Fruit fly (Drosophila melanogaster) whole organism, embryonic: Measurements from ENCODE around the gene Doc2.
A peak's percentile ranks its signal among the peaks of the same experiment; 100 is the strongest.

Source experiments
- Antp ChIP-seq: fragments of 200-800 bp; sonication (Bioruptor generic); optimal IDR thresholded peaks from 3 replicates; lab custom pipeline; 2016; ENCODE audit warnings: missing biosample characterization, missing genetic modification characterization
- Atf3 ChIP-seq: fragments of 200-800 bp; sonication (Bioruptor generic); optimal IDR thresholded peaks from 3 replicates; lab custom pipeline; 2016; ENCODE audit warnings: missing biosample characterization, missing genetic modification characterization
- Awh ChIP-seq: fragments of 200-800 bp; sonication (Bioruptor generic); IDR thresholded peaks from 2 replicates; pipeline ENCODE4, ENCODE4 v1.3.6; 2022; ENCODE audit warnings: missing biosample characterization, missing genetic modification characterization
- CG10147 ChIP-seq: fragments of 200-800 bp; sonication (Bioruptor generic); optimal IDR thresholded peaks from 2 replicates; lab custom pipeline; 2019; ENCODE audit warnings: missing biosample characterization, mild to moderate bottlenecking, missing genetic modification characterization, moderate library complexity
- CG10543 ChIP-seq: fragments of 200-800 bp; sonication (Bioruptor generic); optimal IDR thresholded peaks from 3 replicates; lab custom pipeline; 2017; ENCODE audit warnings: missing biosample characterization, mild to moderate bottlenecking, missing genetic modification characterization, moderate library complexity
- CG11696 ChIP-seq: fragments of 200-800 bp; sonication (Bioruptor generic); IDR thresholded peaks from 2 replicates; pipeline ENCODE4 v1.3.6; 2022; ENCODE audit warnings: missing biosample characterization, missing genetic modification characterization
- CG11723 ChIP-seq: fragments of 200-800 bp; sonication (Bioruptor generic); optimal IDR thresholded peaks from 2 replicates; lab custom pipeline; 2017; ENCODE audit warnings: missing biosample characterization, mild to moderate bottlenecking, missing genetic modification characterization
- CG12744 ChIP-seq: fragments of 200-800 bp; sonication (Bioruptor generic); optimal IDR thresholded peaks from 2 replicates; lab custom pipeline; 2016; ENCODE audit warnings: missing biosample characterization, missing genetic modification characterization
- CG3163 ChIP-seq: fragments of 200-800 bp; sonication (Bioruptor generic); optimal IDR thresholded peaks from 3 replicates; lab custom pipeline; 2016; ENCODE audit warnings: missing biosample characterization, missing genetic modification characterization
- CG7786 ChIP-seq: fragments of 200-800 bp; sonication (Bioruptor generic); optimal IDR thresholded peaks from 2 replicates; lab custom pipeline; 2016; ENCODE audit warnings: missing biosample characterization, missing genetic modification characterization
- CG9727 ChIP-seq: fragments of 200-800 bp; sonication (Bioruptor generic); optimal IDR thresholded peaks from 3 replicates; lab custom pipeline; 2017; ENCODE audit warnings: missing biosample characterization, mild to moderate bottlenecking, missing genetic modification characterization
- CG9817 ChIP-seq: fragments of 200-800 bp; sonication (Bioruptor generic); optimal IDR thresholded peaks from 2 replicates; lab custom pipeline; 2018; ENCODE audit warnings: missing biosample characterization, mild to moderate bottlenecking, missing genetic modification characterization, moderate library complexity
- Dip3 ChIP-seq: fragments of 200-800 bp; sonication (Bioruptor generic); optimal IDR thresholded peaks from 3 replicates; lab custom pipeline; 2016; ENCODE audit warnings: missing biosample characterization, missing genetic modification characterization
- Dll ChIP-seq: fragments of 200-800 bp; sonication (Bioruptor generic); IDR thresholded peaks from 4 replicates; pipeline ENCODE4 v1.3.6; 2022; ENCODE audit warnings: missing biosample characterization, missing genetic modification characterization; ENCODE audit not compliant: partially characterized antibody
- Gug ChIP-seq: fragments of 200-800 bp; sonication (Bioruptor generic); IDR thresholded peaks from 4 replicates; pipeline ENCODE4 v1.3.6; 2022; ENCODE audit warnings: missing biosample characterization, missing genetic modification characterization
- HHEX ChIP-seq: fragments of 200-800 bp; sonication (Bioruptor generic); optimal IDR thresholded peaks from 3 replicates; lab custom pipeline; 2017; ENCODE audit warnings: missing biosample characterization, mild to moderate bottlenecking, missing genetic modification characterization, missing genetic modification reagents
- HmgD ChIP-seq: fragments of 200-800 bp; sonication (Bioruptor generic); optimal IDR thresholded peaks from 3 replicates; lab custom pipeline; 2016; ENCODE audit warnings: missing biosample characterization, missing genetic modification characterization
- Hmr ChIP-seq: fragments of 200-800 bp; sonication (Bioruptor generic); optimal IDR thresholded peaks from 3 replicates; lab custom pipeline; 2017; ENCODE audit warnings: mild to moderate bottlenecking, missing biosample characterization, missing genetic modification reagents, missing genetic modification characterization
- Mad ChIP-seq: fragments of 200-800 bp; sonication (Bioruptor generic); optimal IDR thresholded peaks from 2 replicates; lab custom pipeline; 2016; ENCODE audit warnings: missing biosample characterization, missing genetic modification characterization
- Mrtf ChIP-seq: fragments of 200-800 bp; sonication (Bioruptor generic); IDR thresholded peaks from 3 replicates; pipeline ENCODE4 v1.3.6; 2022; ENCODE audit warnings: missing biosample characterization, missing genetic modification characterization
- NK7.1 ChIP-seq: fragments of 200-800 bp; sonication (Bioruptor generic); optimal IDR thresholded peaks from 3 replicates; lab custom pipeline; 2016; ENCODE audit warnings: missing biosample characterization, missing genetic modification characterization
- Oli ChIP-seq: fragments of 200-800 bp; sonication (Bioruptor generic); optimal IDR thresholded peaks from 2 replicates; lab custom pipeline; 2018; ENCODE audit warnings: missing biosample characterization, mild to moderate bottlenecking, missing genetic modification characterization, moderate library complexity
- Rx ChIP-seq: fragments of 200-800 bp; sonication (Bioruptor generic); IDR thresholded peaks from 2 replicates; pipeline ENCODE4 v1.3.6; 2022; ENCODE audit warnings: missing biosample characterization, missing genetic modification characterization
- TFAM ChIP-seq: fragments of 200-800 bp; sonication (Bioruptor generic); optimal IDR thresholded peaks from 2 replicates; lab custom pipeline; 2017; ENCODE audit warnings: missing biosample characterization, missing genetic modification characterization, inconsistent platforms
- Usf ChIP-seq: fragments of 200-800 bp; sonication (Bioruptor generic); optimal IDR thresholded peaks from 2 replicates; lab custom pipeline; 2017; ENCODE audit warnings: missing genotype, missing biosample characterization, missing genetic modification characterization
- bcd ChIP-seq: fragments of 200-800 bp; sonication (Bioruptor generic); optimal IDR thresholded peaks from 2 replicates; lab custom pipeline; 2017; ENCODE audit warnings: missing biosample characterization, mild to moderate bottlenecking, missing genetic modification characterization
- cad ChIP-seq: fragments of >200 bp; optimal IDR thresholded peaks from 2 replicates; lab custom pipeline; 2017; ENCODE audit warnings: missing biosample characterization, missing genetic modification characterization
- disco-r ChIP-seq: fragments of 200-800 bp; sonication (Bioruptor generic); optimal IDR thresholded peaks from 2 replicates; lab custom pipeline; 2016; ENCODE audit warnings: missing biosample characterization, missing genetic modification characterization
- emc ChIP-seq: fragments of 200-800 bp; sonication (Bioruptor generic); optimal IDR thresholded peaks from 2 replicates; lab custom pipeline; 2016; ENCODE audit warnings: missing biosample characterization, missing genetic modification characterization
- en ChIP-seq: fragments of 200-800 bp; sonication (Bioruptor generic); optimal IDR thresholded peaks from 2 replicates; lab custom pipeline; 2016; ENCODE audit warnings: missing biosample characterization, missing genetic modification characterization
- fd102C ChIP-seq: fragments of 200-800 bp; sonication (Bioruptor generic); optimal IDR thresholded peaks from 2 replicates; lab custom pipeline; 2018; ENCODE audit warnings: missing biosample characterization, mild to moderate bottlenecking, missing genetic modification characterization, moderate library complexity
- gcm ChIP-seq: fragments of 200-800 bp; sonication (Bioruptor generic); optimal IDR thresholded peaks from 2 replicates; lab custom pipeline; 2019; ENCODE audit warnings: missing biosample characterization, mild to moderate bottlenecking, missing genetic modification characterization, moderate library complexity
- gsb-n ChIP-seq: fragments of 200-800 bp; sonication (Bioruptor generic); optimal IDR thresholded peaks from 3 replicates; lab custom pipeline; 2018; ENCODE audit warnings: missing biosample characterization, mild to moderate bottlenecking, missing genetic modification characterization
- her ChIP-seq: fragments of 200-800 bp; sonication (Bioruptor generic); optimal IDR thresholded peaks from 2 replicates; lab custom pipeline; 2016; ENCODE audit warnings: missing biosample characterization, missing genetic modification characterization
- hkb ChIP-seq, 2 experiments: fragments of 200-800 bp in 1 of 2; fragments of >200 bp in 1 of 2; sonication (Bioruptor generic) in 1 of 2; IDR thresholded peaks in 1 of 2; optimal IDR thresholded peaks in 1 of 2; 2 replicates each; pipeline versions ENCODE4 v1.3.6 to Lab custom; 2017 to 2022; ENCODE audit warnings: missing biosample characterization in 1 of 2, missing genetic modification characterization in 1 of 2
- hth ChIP-seq: fragments of >200 bp; optimal IDR thresholded peaks from 2 replicates; lab custom pipeline; 2017; ENCODE audit warnings: inconsistent platforms
- inv ChIP-seq: fragments of 200-800 bp; sonication (Bioruptor generic); IDR thresholded peaks from 2 replicates; pipeline ENCODE4 v1.3.6; 2022; ENCODE audit warnings: missing biosample characterization, missing genetic modification characterization; ENCODE audit not compliant: partially characterized antibody
- kni ChIP-seq: fragments of 200-800 bp; sonication (Bioruptor generic); optimal IDR thresholded peaks from 3 replicates; lab custom pipeline; 2017; ENCODE audit warnings: mild to moderate bottlenecking, missing biosample characterization, missing genetic modification reagents, missing genetic modification characterization
- nau ChIP-seq: fragments of 200-800 bp; sonication (Bioruptor generic); optimal IDR thresholded peaks from 3 replicates; lab custom pipeline; 2017; ENCODE audit warnings: missing biosample characterization, mild to moderate bottlenecking, missing genetic modification characterization, missing genetic modification reagents
- otp ChIP-seq: fragments of 200-800 bp; sonication (Bioruptor generic); IDR thresholded peaks from 3 replicates; pipeline ENCODE4, ENCODE4 v1.3.6; 2022; ENCODE audit warnings: missing biosample characterization, missing genetic modification characterization
- pb ChIP-seq: fragments of 200-800 bp; sonication (Bioruptor generic); optimal IDR thresholded peaks from 3 replicates; lab custom pipeline; 2016; ENCODE audit warnings: missing biosample characterization, missing genetic modification characterization
- peb ChIP-seq: fragments of 200-800 bp; sonication (Bioruptor generic); IDR thresholded peaks from 2 replicates; pipeline ENCODE4 v1.3.6; 2022; ENCODE audit warnings: missing biosample characterization, missing genetic modification characterization
- prd ChIP-seq, 3 experiments: fragments of >200 bp in 2 of 3; fragments of 200-800 bp in 1 of 3; sonication (Bioruptor generic) in 1 of 3; optimal IDR thresholded peaks in 2 of 3; IDR thresholded peaks in 1 of 3; 2 replicates in 2 of 3; 3 replicates in 1 of 3; pipeline versions ENCODE4 v1.3.6 to Lab custom; 2017 to 2022; ENCODE audit warnings: missing biosample characterization in 1 of 3, missing genetic modification characterization in 1 of 3
- sim ChIP-seq: fragments of 200-800 bp; sonication (Bioruptor generic); IDR thresholded peaks from 2 replicates; pipeline ENCODE4 v1.3.6; 2022; ENCODE audit warnings: missing biosample characterization, missing genetic modification characterization
- sisA ChIP-seq: fragments of 200-800 bp; sonication (Bioruptor generic); IDR thresholded peaks from 2 replicates; pipeline ENCODE4 v1.3.6; 2022; ENCODE audit warnings: missing biosample characterization, missing genetic modification characterization
- sob ChIP-seq: fragments of 200-800 bp; sonication (Bioruptor generic); IDR thresholded peaks from 2 replicates; pipeline ENCODE4 v1.3.6; 2022; ENCODE audit warnings: missing biosample characterization, missing genetic modification characterization
- tio ChIP-seq: fragments of 200-800 bp; sonication (Bioruptor generic); optimal IDR thresholded peaks from 2 replicates; lab custom pipeline; 2017; ENCODE audit warnings: missing biosample characterization, missing genetic modification characterization, inconsistent platforms
- trem ChIP-seq: fragments of 200-800 bp; optimal IDR thresholded peaks from 3 replicates; lab custom pipeline; 2019; ENCODE audit warnings: missing biosample characterization, mild to moderate bottlenecking, missing genetic modification characterization, moderate library complexity
- tx ChIP-seq: fragments of 200-800 bp; sonication (Bioruptor generic); optimal IDR thresholded peaks from 2 replicates; lab custom pipeline; 2016; ENCODE audit warnings: missing biosample characterization, missing genetic modification characterization

Doc2 gene

DNA sequence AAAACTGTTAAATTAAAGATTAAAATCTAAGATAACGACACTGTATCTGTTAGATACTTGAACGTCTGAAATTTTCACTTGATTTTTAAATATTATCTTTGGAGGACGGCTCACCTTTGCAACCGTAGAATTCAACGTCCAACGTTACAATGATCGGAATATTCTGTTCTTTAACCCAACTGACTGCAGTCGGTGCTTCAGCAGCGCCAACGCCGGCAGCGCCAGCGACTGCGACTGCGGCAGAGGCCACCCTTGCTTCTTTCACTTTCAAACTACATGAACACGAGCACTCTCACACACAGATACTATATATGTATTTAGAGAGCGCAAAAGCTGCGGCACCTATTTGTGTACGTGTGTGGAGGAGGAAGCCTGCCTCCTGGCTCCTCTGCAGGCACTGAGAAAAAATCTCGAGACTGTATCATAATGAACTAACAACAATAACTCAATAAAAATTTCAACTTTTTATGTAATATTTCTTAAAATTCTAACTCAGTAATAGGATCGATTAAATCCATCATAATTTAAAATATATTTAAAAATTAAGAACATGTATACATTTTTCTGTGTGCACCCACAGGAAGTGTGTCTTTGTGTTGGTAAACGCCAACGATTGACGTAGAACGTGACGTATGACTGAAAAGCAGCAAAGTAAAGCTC lies 38.5 kb upstream of the Doc2 start (continued):
- TF ChIP-seq NK7.1 (no peak), CG3163 (GFP tag; lab: Kevin White, UChicago) (peak; percentile 10), CG12744 (GFP tag; lab: Kevin White, UChicago) (peak; percentile 25), CG10147 (GFP tag; lab: Kevin White, UChicago) (peak; percentile 94), hkb (optimal IDR thresholded peaks at IDR 0.05; lab: Kevin White, UChicago) (no peak), hkb (GFP tag; IDR thresholded peaks at IDR 0.05; lab: Robert Waterston, UW) (peak; percentile 88), tio (GFP tag; lab: Kevin White, UChicago) (peak; percentile 86), gsb-n (tag; lab: Kevin White, UChicago) (peak; percentile 88), pb (GFP tag; lab: Kevin White, UChicago) (no peak), HmgD (no peak), otp (peak; percentile 70; the same call in 2 of the 3 replicates), trem (tag; lab: Kevin White, UChicago) (peak; percentile 82), her (GFP tag; lab: Kevin White, UChicago) (peak; percentile 11), emc (GFP tag; lab: Kevin White, UChicago) (peak; percentile 17), CG11696 (GFP tag; lab: Robert Waterston, UW) (peak; percentile 55; the same call in 1 of the 2 replicates), Mrtf (GFP tag; lab: Robert Waterston, UW) (peak; percentile 76), peb (GFP tag; lab: Robert Waterston, UW) (peak; percentile 78), fd102C (GFP tag; lab: Kevin White, UChicago) (no peak), disco-r (GFP tag; lab: Kevin White, UChicago) (no peak), Hmr (GFP tag; lab: Kevin White, UChicago) (peak; percentile 96), sisA (GFP tag; lab: Robert Waterston, UW) (peak; percentile 92), Awh (GFP tag; lab: Robert Waterston, UW) (peak; percentile 84), CG9817 (peak; percentile 89), gcm (GFP tag; lab: Kevin White, UChicago) (peak; percentile 88), Oli (tag; lab: Kevin White, UChicago) (peak; percentile 90), CG11723 (GFP tag; lab: Kevin White, UChicago) (peak; percentile 80), CG9727 (GFP tag; lab: Kevin White, UChicago) (peak; percentile 93), Usf (GFP tag; lab: Kevin White, UChicago) (peak; percentile 80), bcd (peak; percentile 91), cad (GFP tag; lab: Kevin White, UChicago) (no peak), nau (GFP tag; lab: Kevin White, UChicago) (peak; percentile 72), prd (optimal IDR thresholded peaks at IDR 0.05; lab: Kevin White, UChicago) (no peak), prd (GFP tag; IDR thresholded peaks at IDR 0.05; lab: Robert Waterston, UW) (peak; percentile 93), TFAM (peak; percentile 16), Rx (GFP tag; lab: Robert Waterston, UW) (peak; percentile 77), HHEX (GFP tag; lab: Kevin White, UChicago) (peak; percentile 90), Antp (peak; percentile 34), Dip3 (GFP tag; lab: Kevin White, UChicago) (peak; percentile 68), Mad (GFP tag; lab: Kevin White, UChicago) (peak; percentile 46), hth (lab: Kevin White, UChicago) (no peak), tx (GFP tag; lab: Kevin White, UChicago) (no peak), inv (no peak), sob (peak; percentile 93), kni (GFP tag; lab: Kevin White, UChicago) (peak; percentile 23), Gug (GFP tag; lab: Robert Waterston, UW) (peak; percentile 72), Atf3 (GFP tag; lab: Kevin White, UChicago) (no peak), sim (GFP tag; lab: Robert Waterston, UW) (peak; percentile 32; the same call in 1 of the 2 replicates), en (GFP tag; lab: Kevin White, UChicago) (no peak), Dll (GFP tag; lab: Robert Waterston, UW) (no peak), CG10543 (peak; percentile 95), CG7786 (GFP tag; lab: Kevin White, UChicago) (peak; percentile 3)
